Fruit fly (Drosophila melanogaster) whole organism, prepupa: Measurements from ENCODE around the gene Sec71.

Experiments used
- CG10631 ChIP-seq: fragments of 200-800 bp; sonication (Bioruptor generic); optimal IDR thresholded peaks from 2 replicates; lab custom pipeline; 2016; ENCODE audit warnings: missing biosample characterization, missing genetic modification characterization
- CG15336 ChIP-seq: fragments of 200-800 bp; sonication (Bioruptor generic); IDR thresholded peaks from 2 replicates; pipeline ENCODE4 v1.3.6; 2022; ENCODE audit warnings: missing biosample characterization, missing genetic modification characterization
- CG3032 ChIP-seq: fragments of 200-800 bp; optimal IDR thresholded peaks from 2 replicates; lab custom pipeline; 2019; ENCODE audit warnings: missing biosample characterization, mild to moderate bottlenecking, missing genetic modification characterization, moderate library complexity
- CG32006 ChIP-seq: fragments of 200-800 bp; sonication (Bioruptor generic); optimal IDR thresholded peaks from 3 replicates; lab custom pipeline; 2017; ENCODE audit warnings: missing biosample characterization, mild to moderate bottlenecking, missing genetic modification characterization
- CG3919 ChIP-seq: fragments of 200-800 bp; sonication (Bioruptor generic); optimal IDR thresholded peaks from 3 replicates; lab custom pipeline; 2016; ENCODE audit warnings: missing biosample characterization, missing genetic modification characterization
- Ets21C ChIP-seq: fragments of 200-800 bp; sonication (Bioruptor generic); optimal IDR thresholded peaks from 3 replicates; lab custom pipeline; 2016; ENCODE audit warnings: missing biosample characterization, missing genetic modification characterization
- Gug ChIP-seq: fragments of 200-800 bp; sonication (Bioruptor generic); IDR thresholded peaks from 2 replicates; pipeline ENCODE4 v1.3.6; 2022; ENCODE audit warnings: missing biosample characterization, missing genetic modification characterization
- Hr38 ChIP-seq: sonication (Bioruptor generic); optimal IDR thresholded peaks from 2 replicates; lab custom pipeline; 2016; ENCODE audit warnings: missing biosample characterization, missing genetic modification characterization
- Smox ChIP-seq: fragments of 200-800 bp; sonication (Bioruptor generic); optimal IDR thresholded peaks from 3 replicates; lab custom pipeline; 2016; ENCODE audit warnings: missing biosample characterization, missing genetic modification characterization
- Sox102F ChIP-seq: fragments of 200-800 bp; sonication (Bioruptor generic); optimal IDR thresholded peaks from 2 replicates; lab custom pipeline; 2016; ENCODE audit warnings: missing biosample characterization, mild to moderate bottlenecking, missing genetic modification characterization
- pdm3 ChIP-seq: fragments of 200-800 bp; sonication (Bioruptor generic); optimal IDR thresholded peaks from 3 replicates; lab custom pipeline; 2016; ENCODE audit warnings: missing biosample characterization, missing genetic modification characterization

The Sec71 gene

dm6 chr2L:13849125-13849524 is 55.8 kb downstream of the Sec71 start, which contains the start of gene CG7968:
CG7968 (plus strand) TSS chr2L:13849400.
- TF ChIP-seq Sox102F (GFP tag; lab: Kevin White, UChicago): no peak
- TF ChIP-seq CG10631 (GFP tag; lab: Kevin White, UChicago): no peak
- no peak for TF ChIP-seq CG3032 (tag; lab: Kevin White, UChicago)
- TF ChIP-seq CG3919 (GFP tag; lab: Kevin White, UChicago): no peak
- TF ChIP-seq CG32006 (GFP tag; lab: Kevin White, UChicago): no peak
- TF ChIP-seq pdm3: no peak
- no peak for TF ChIP-seq Ets21C (GFP tag; lab: Kevin White, UChicago)
- no peak for TF ChIP-seq CG15336 (GFP tag; lab: Robert Waterston, UW)
- TF ChIP-seq Gug (GFP tag; lab: Robert Waterston, UW): no peak
- no peak for TF ChIP-seq Hr38 (GFP tag; lab: Kevin White, UChicago)
- no peak for TF ChIP-seq Smox
